Fruit fly (Drosophila melanogaster) whole organism, wandering third instar larva: Measurements from ENCODE around the gene CG7126.

Source experiments
- Abd-B ChIP-seq: fragments of >200 bp; optimal IDR thresholded peaks from 2 replicates; lab custom pipeline; 2017; ENCODE audit warnings: missing biosample characterization, missing genetic modification characterization
- Dif ChIP-seq: fragments of 200-275, 200-300 bp; sonication (Bioruptor generic); optimal IDR thresholded peaks from 2 replicates; lab custom pipeline; 2018; ENCODE audit warnings: missing biosample characterization, missing genetic modification characterization; ENCODE audit not compliant: partially characterized antibody
- Hnf4 ChIP-seq: fragments of 200-800 bp; sonication (Bioruptor generic); optimal IDR thresholded peaks from 2 replicates; lab custom pipeline; 2016; ENCODE audit warnings: missing biosample characterization, mild to moderate bottlenecking, missing genetic modification characterization
- Myc ChIP-seq: fragments of >200 bp; optimal IDR thresholded peaks from 2 replicates; lab custom pipeline; 2017
- dl ChIP-seq, 2 experiments: fragments of 175-275, 200-275 bp in 1 of 2; fragments of 200-275 bp in 1 of 2; sonication (Bioruptor generic); optimal IDR thresholded peaks; lab custom pipeline; 2018; ENCODE audit warnings: mild to moderate bottlenecking in 2 of 2, missing biosample characterization in 2 of 2, missing genetic modification characterization in 2 of 2, moderate library complexity in 2 of 2; ENCODE audit not compliant: partially characterized antibody in 2 of 2, insufficient read depth in 1 of 2
- fru ChIP-seq: fragments of 200-800 bp; sonication (Bioruptor generic); optimal IDR thresholded peaks from 3 replicates; lab custom pipeline; 2016; ENCODE audit warnings: missing biosample characterization, mild to moderate bottlenecking, missing genetic modification characterization
- h ChIP-seq: fragments of 200-800 bp; sonication (Bioruptor generic); optimal IDR thresholded peaks from 3 replicates; lab custom pipeline; 2016; ENCODE audit warnings: missing biosample characterization, mild to moderate bottlenecking, missing genetic modification characterization
- tai ChIP-seq: sonication (Bioruptor generic); optimal IDR thresholded peaks from 2 replicates; lab custom pipeline; 2016; ENCODE audit warnings: missing biosample characterization, missing genetic modification characterization
- usp ChIP-seq: fragments of >200 bp; optimal IDR thresholded peaks from 2 replicates; lab custom pipeline; 2017; ENCODE audit warnings: missing biosample characterization, missing genetic modification characterization
- woc ChIP-seq: sonication (Bioruptor generic); optimal IDR thresholded peaks from 2 replicates; lab custom pipeline; 2016; ENCODE audit warnings: missing biosample characterization, mild to moderate bottlenecking, missing genetic modification characterization

- no peak for TF ChIP-seq fru (GFP tag; lab: Kevin White, UChicago)
- TF ChIP-seq h (GFP tag; lab: Kevin White, UChicago) = no peak
- TF ChIP-seq Dif (GFP tag; lab: Kevin White, UChicago) = no peak
- TF ChIP-seq Myc = no peak
- TF ChIP-seq usp (GFP tag; lab: Kevin White, UChicago) = no peak
- TF ChIP-seq Hnf4 (GFP tag; lab: Kevin White, UChicago) = no peak
- no peak for TF ChIP-seq Abd-B (GFP tag; lab: Kevin White, UChicago)
- TF ChIP-seq woc (GFP tag; lab: Kevin White, UChicago) = no peak
- no peak for TF ChIP-seq dl (GFP tag; optimal IDR thresholded peaks at IDR 0.05; lab: Kevin White, UChicago; ENCODE audit: insufficient read depth in 1 of 2, partially characterized antibody in 2 of 2)
- no peak for TF ChIP-seq tai (GFP tag; lab: Kevin White, UChicago)
Measured at dm6 chr3R:18296084-18296483, 6.6 kb downstream of the CG7126 start.
